Worm (Caenorhabditis elegans): ENCODE results near the gene F38H4.6.

DNA sequence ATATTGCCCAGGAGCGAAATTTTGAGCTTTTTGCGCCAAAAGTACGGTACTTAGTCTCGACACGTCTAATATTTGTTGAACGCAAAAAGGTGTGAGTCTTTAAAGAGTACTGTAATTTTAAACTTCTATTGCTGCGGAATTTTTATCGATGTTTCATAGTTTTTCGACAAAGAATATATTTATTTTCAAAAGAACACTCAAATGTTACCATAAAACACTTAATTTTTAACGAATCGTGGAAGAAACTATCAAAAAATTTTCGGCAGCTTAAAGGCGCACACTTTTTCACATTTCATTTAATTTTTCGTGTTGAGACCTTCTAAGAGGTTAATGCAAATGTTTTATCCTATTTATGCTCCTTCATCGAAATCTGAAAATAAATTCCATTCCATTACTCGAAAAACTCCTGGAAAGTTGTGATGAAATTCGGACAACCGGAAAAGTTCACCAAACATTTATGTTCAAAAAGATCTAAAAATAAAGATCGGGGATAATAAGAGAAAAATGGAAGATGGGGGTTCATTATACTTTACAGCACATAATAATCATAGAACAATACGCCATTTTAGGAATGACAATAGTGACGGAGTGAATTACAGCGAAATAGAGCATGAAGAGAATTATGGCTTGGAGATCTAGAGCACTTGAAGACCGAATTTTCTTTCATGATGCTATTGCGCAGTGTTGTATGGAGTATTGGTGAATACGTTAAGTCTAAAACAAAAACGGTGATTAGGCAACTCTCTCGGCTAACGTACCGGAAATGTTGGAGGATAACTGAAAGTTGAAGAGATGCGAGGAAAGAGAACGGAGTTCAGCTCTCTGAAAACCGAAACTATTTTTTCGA, 27.4 kb downstream of the F38H4.6 start:
- TF ChIP-seq ztf-11 (tag; optimal IDR thresholded peaks at IDR 0.05) (no peak), elt-3 (tag; optimal IDR thresholded peaks at IDR 0.05) (no peak), C34B4.2 (tag; optimal IDR thresholded peaks at IDR 0.05) (no peak), ceh-82 (tag; optimal IDR thresholded peaks at IDR 0.05) (no peak), efl-1 (optimal IDR thresholded peaks at IDR 0.05) (no peak), efl-1 (GFP tag; optimal IDR thresholded peaks at IDR 0.05 in 1 of 2) (peak in 1 of 2 experiments; percentile 67), ceh-90 (tag; optimal IDR thresholded peaks at IDR 0.05) (no peak), elt-2 (tag; optimal IDR thresholded peaks at IDR 0.05) (no peak), rnt-1 (tag; optimal IDR thresholded peaks at IDR 0.05) (no peak), snu-23 (GFP tag; optimal IDR thresholded peaks at IDR 0.05) (no peak), C04F5.9 (tag; optimal IDR thresholded peaks at IDR 0.05) (no peak)
